Fruit fly (Drosophila melanogaster) whole organism, embryonic: ENCODE measurements around the gene CG14269.

Source experiments
- Adf1 ChIP-seq: fragments of 200-800 bp; sonication (Bioruptor generic); IDR thresholded peaks from 2 replicates; pipeline ENCODE4 v1.3.6; 2022; ENCODE audit warnings: missing biosample characterization, missing genetic modification characterization
- Aef1 ChIP-seq: fragments of 200-800 bp; sonication (Bioruptor generic); IDR thresholded peaks from 3 replicates; pipeline ENCODE4 v1.3.6; 2022; ENCODE audit warnings: missing biosample characterization, missing genetic modification characterization
- Atf-2 ChIP-seq: fragments of 200-800 bp; sonication (Bioruptor generic); optimal IDR thresholded peaks from 2 replicates; lab custom pipeline; 2016; ENCODE audit warnings: missing biosample characterization, missing genetic modification characterization
- B-H2 ChIP-seq: fragments of 200-800 bp; sonication (Bioruptor generic); optimal IDR thresholded peaks from 2 replicates; lab custom pipeline; 2018; ENCODE audit warnings: missing biosample characterization, mild to moderate bottlenecking, missing genetic modification characterization
- CG10654 ChIP-seq: fragments of 200-800 bp; sonication (Bioruptor generic); optimal IDR thresholded peaks from 2 replicates; lab custom pipeline; 2016; ENCODE audit warnings: missing biosample characterization, missing genetic modification characterization
- CG11247 ChIP-seq: fragments of 200-800 bp; sonication (Bioruptor generic); IDR thresholded peaks from 2 replicates; pipeline ENCODE4 v1.3.6; 2022; ENCODE audit warnings: missing biosample characterization, missing genetic modification characterization
- CG11398 ChIP-seq: fragments of 200-800 bp; sonication (Bioruptor generic); optimal IDR thresholded peaks from 2 replicates; lab custom pipeline; 2016; ENCODE audit warnings: missing biosample characterization, missing genetic modification characterization
- CG12071 ChIP-seq: fragments of 200-800 bp; sonication (Bioruptor generic); optimal IDR thresholded peaks from 3 replicates; lab custom pipeline; 2018; ENCODE audit warnings: missing biosample characterization, mild to moderate bottlenecking, missing genetic modification characterization
- CG13287 ChIP-seq: fragments of 200-800 bp; sonication (Bioruptor generic); IDR thresholded peaks from 2 replicates; pipeline ENCODE4 v1.3.6; 2022; ENCODE audit warnings: missing biosample characterization, missing genetic modification characterization; ENCODE audit not compliant: partially characterized antibody
- CG18011 ChIP-seq: fragments of 200-800 bp; sonication (Bioruptor generic); optimal IDR thresholded peaks from 2 replicates; lab custom pipeline; 2017; ENCODE audit warnings: missing biosample characterization, missing genetic modification characterization, mild to moderate bottlenecking, moderate library complexity, missing genotype
- CG1832 ChIP-seq: fragments of 200-800 bp; sonication (Bioruptor generic); optimal IDR thresholded peaks from 2 replicates; lab custom pipeline; 2017; ENCODE audit warnings: missing biosample characterization, mild to moderate bottlenecking, missing genetic modification characterization, inconsistent platforms
- CG18764 ChIP-seq: fragments of 200-800 bp; sonication (Bioruptor generic); optimal IDR thresholded peaks from 3 replicates; lab custom pipeline; 2016; ENCODE audit warnings: missing biosample characterization, missing genetic modification characterization
- CG2129 ChIP-seq: fragments of 200-800 bp; sonication (Bioruptor generic); IDR thresholded peaks from 2 replicates; pipeline ENCODE4 v1.3.6; 2022; ENCODE audit warnings: missing biosample characterization, missing genetic modification characterization; ENCODE audit not compliant: partially characterized antibody
- CG3163 ChIP-seq: fragments of 200-800 bp; sonication (Bioruptor generic); optimal IDR thresholded peaks from 3 replicates; lab custom pipeline; 2016; ENCODE audit warnings: missing biosample characterization, missing genetic modification characterization
- CG5953 ChIP-seq: fragments of 200-800 bp; sonication (Bioruptor generic); IDR thresholded peaks from 2 replicates; pipeline ENCODE4 v1.3.6; 2022; ENCODE audit warnings: missing biosample characterization, missing genetic modification characterization
- CG7963 ChIP-seq: fragments of 200-800 bp; sonication (Bioruptor generic); IDR thresholded peaks from 3 replicates; pipeline ENCODE4 v1.3.6; 2022; ENCODE audit warnings: missing biosample characterization, missing genetic modification characterization; ENCODE audit not compliant: partially characterized antibody
- CG8290 ChIP-seq, 3 experiments: fragments of 200-800 bp; sonication (Bioruptor generic); optimal IDR thresholded peaks; 2 replicates each; lab custom pipeline; 2016 to 2019; ENCODE audit warnings: missing biosample characterization in 3 of 3, missing genetic modification characterization in 3 of 3, mild to moderate bottlenecking in 2 of 3, moderate library complexity in 1 of 3
- D19A ChIP-seq: fragments of 200-800 bp; optimal IDR thresholded peaks from 3 replicates; lab custom pipeline; 2019; ENCODE audit warnings: missing biosample characterization, mild to moderate bottlenecking, missing genetic modification characterization, moderate library complexity
- Fer3 ChIP-seq: fragments of 200-800 bp; sonication (Bioruptor generic); optimal IDR thresholded peaks from 2 replicates; lab custom pipeline; 2018; ENCODE audit warnings: missing biosample characterization, mild to moderate bottlenecking, missing genetic modification characterization, moderate library complexity
- H15 ChIP-seq: fragments of 200-800 bp; sonication (Bioruptor generic); IDR thresholded peaks from 3 replicates; pipeline ENCODE4 v1.3.6; 2022; ENCODE audit warnings: missing biosample characterization, missing genetic modification characterization
- Hey ChIP-seq: fragments of 200-800 bp; sonication (Bioruptor generic); optimal IDR thresholded peaks from 3 replicates; lab custom pipeline; 2018; ENCODE audit warnings: missing biosample characterization, mild to moderate bottlenecking, missing genetic modification characterization
- Hmx ChIP-seq: fragments of 200-800 bp; sonication (Bioruptor generic); optimal IDR thresholded peaks from 2 replicates; lab custom pipeline; 2016; ENCODE audit warnings: missing biosample characterization, missing genetic modification characterization
- Lpt ChIP-seq: fragments of >200 bp; optimal IDR thresholded peaks from 2 replicates; lab custom pipeline; 2018; ENCODE audit warnings: missing biosample characterization, missing genetic modification characterization
- Max ChIP-seq: fragments of 200-800 bp; sonication (Bioruptor generic); optimal IDR thresholded peaks from 2 replicates; lab custom pipeline; 2016; ENCODE audit warnings: missing biosample characterization, mild to moderate bottlenecking, missing genetic modification characterization
- NK7.1 ChIP-seq: fragments of 200-800 bp; sonication (Bioruptor generic); optimal IDR thresholded peaks from 3 replicates; lab custom pipeline; 2016; ENCODE audit warnings: missing biosample characterization, missing genetic modification characterization
- Neu2 ChIP-seq: fragments of 200-800 bp; sonication (Bioruptor generic); optimal IDR thresholded peaks from 3 replicates; lab custom pipeline; 2016; ENCODE audit warnings: missing biosample characterization, missing genetic modification characterization, borderline replicate concordance
- Sox100B ChIP-seq: fragments of 200-800 bp; sonication (Bioruptor generic); optimal IDR thresholded peaks from 3 replicates; lab custom pipeline; 2018; ENCODE audit warnings: missing biosample characterization, mild to moderate bottlenecking, missing genetic modification characterization
- Sry-β ChIP-seq: fragments of 200-800 bp; sonication (Bioruptor generic); optimal IDR thresholded peaks from 2 replicates; lab custom pipeline; 2018; ENCODE audit warnings: missing biosample characterization, mild to moderate bottlenecking, missing genetic modification characterization, moderate library complexity
- Usf ChIP-seq: fragments of 200-800 bp; sonication (Bioruptor generic); optimal IDR thresholded peaks from 2 replicates; lab custom pipeline; 2017; ENCODE audit warnings: missing genotype, missing biosample characterization, missing genetic modification characterization
- ac ChIP-seq: fragments of 200-800 bp; sonication (Bioruptor generic); optimal IDR thresholded peaks from 3 replicates; lab custom pipeline; 2017; ENCODE audit warnings: missing biosample characterization, mild to moderate bottlenecking, missing genetic modification characterization
- amos ChIP-seq: fragments of 200-800 bp; sonication (Bioruptor generic); IDR thresholded peaks from 2 replicates; pipeline ENCODE4 v1.3.6; 2022; ENCODE audit warnings: missing biosample characterization, missing genetic modification characterization; ENCODE audit not compliant: partially characterized antibody
- ase ChIP-seq: fragments of 200-800 bp; sonication (Bioruptor generic); IDR thresholded peaks from 3 replicates; pipeline ENCODE4 v1.3.6; 2022; ENCODE audit warnings: missing biosample characterization, missing genetic modification characterization
- bsh ChIP-seq, 2 experiments: fragments of 200-800 bp; sonication (Bioruptor generic); optimal IDR thresholded peaks; 2 replicates each; lab custom pipeline; 2017 to 2018; ENCODE audit warnings: mild to moderate bottlenecking in 2 of 2, missing biosample characterization in 2 of 2, missing genetic modification characterization in 2 of 2, moderate library complexity in 1 of 2
- chinmo ChIP-seq: fragments of 200-800 bp; sonication (Bioruptor generic); IDR thresholded peaks from 4 replicates; pipeline ENCODE4 v1.3.6; 2022; ENCODE audit warnings: missing biosample characterization, missing genetic modification characterization; ENCODE audit not compliant: partially characterized antibody
- ci ChIP-seq: fragments of 200-800 bp; sonication (Bioruptor generic); IDR thresholded peaks from 3 replicates; pipeline ENCODE4 v1.3.6; 2022; ENCODE audit warnings: missing biosample characterization, missing genetic modification characterization
- dmrt99B ChIP-seq: fragments of 200-800 bp; sonication (Bioruptor generic); optimal IDR thresholded peaks from 2 replicates; lab custom pipeline; 2018; ENCODE audit warnings: missing biosample characterization, mild to moderate bottlenecking, missing genetic modification characterization, moderate library complexity
- emc ChIP-seq: fragments of 200-800 bp; sonication (Bioruptor generic); optimal IDR thresholded peaks from 2 replicates; lab custom pipeline; 2016; ENCODE audit warnings: missing biosample characterization, missing genetic modification characterization
- gcm ChIP-seq: fragments of 200-800 bp; sonication (Bioruptor generic); optimal IDR thresholded peaks from 2 replicates; lab custom pipeline; 2019; ENCODE audit warnings: missing biosample characterization, mild to moderate bottlenecking, missing genetic modification characterization, moderate library complexity
- gfzf ChIP-seq: fragments of 200-800 bp; sonication (Bioruptor generic); optimal IDR thresholded peaks from 2 replicates; lab custom pipeline; 2016; ENCODE audit warnings: missing biosample characterization, mild to moderate bottlenecking, missing genetic modification characterization, moderate library complexity
- h ChIP-seq: fragments of >200 bp; optimal IDR thresholded peaks from 2 replicates; lab custom pipeline; 2017
- jigr1 ChIP-seq: fragments of 200-800 bp; sonication (Bioruptor generic); IDR thresholded peaks from 3 replicates; pipeline ENCODE4 v1.3.6; 2022; ENCODE audit warnings: missing biosample characterization, missing genetic modification characterization
- kni ChIP-seq: fragments of 200-800 bp; sonication (Bioruptor generic); optimal IDR thresholded peaks from 3 replicates; lab custom pipeline; 2017; ENCODE audit warnings: mild to moderate bottlenecking, missing biosample characterization, missing genetic modification reagents, missing genetic modification characterization
- odd ChIP-seq: fragments of 200-800 bp; sonication (Bioruptor generic); optimal IDR thresholded peaks from 2 replicates; lab custom pipeline; 2017; ENCODE audit warnings: missing biosample characterization, mild to moderate bottlenecking, missing genetic modification characterization
- otp ChIP-seq: fragments of 200-800 bp; sonication (Bioruptor generic); IDR thresholded peaks from 3 replicates; pipeline ENCODE4, ENCODE4 v1.3.6; 2022; ENCODE audit warnings: missing biosample characterization, missing genetic modification characterization
- scrt ChIP-seq: fragments of 200-800 bp; sonication (Bioruptor generic); optimal IDR thresholded peaks from 2 replicates; lab custom pipeline; 2018; ENCODE audit warnings: missing biosample characterization, mild to moderate bottlenecking, missing genetic modification characterization, moderate library complexity
- sisA ChIP-seq: fragments of 200-800 bp; sonication (Bioruptor generic); IDR thresholded peaks from 2 replicates; pipeline ENCODE4 v1.3.6; 2022; ENCODE audit warnings: missing biosample characterization, missing genetic modification characterization
- slp2 ChIP-seq: fragments of 200-800 bp; sonication (Bioruptor generic); optimal IDR thresholded peaks from 2 replicates; lab custom pipeline; 2016; ENCODE audit warnings: missing biosample characterization, missing genetic modification characterization
- stc ChIP-seq: fragments of 200-800 bp; sonication (Bioruptor generic); IDR thresholded peaks from 2 replicates; pipeline ENCODE4 v1.3.6; 2022; ENCODE audit warnings: missing biosample characterization, missing genetic modification characterization

CG14269 gene

dm6 chrX:3474476-3475439 lies 39.2 kb upstream of the CG14269 start, which contains the start of gene CG12206 (continued):
- TF ChIP-seq CG13287 (no peak), Sox100B (GFP tag; lab: Kevin White, UChicago) (peak; percentile 74), CG2129 (GFP tag; lab: Robert Waterston, UW) (no peak), Atf-2 (no peak), Fer3 (tag; lab: Kevin White, UChicago) (peak; percentile 55), Max (no peak), Sry-β (GFP tag; lab: Kevin White, UChicago) (no peak), NK7.1 (GFP tag; lab: Kevin White, UChicago) (no peak), emc (GFP tag; lab: Kevin White, UChicago) (no peak), ase (GFP tag; lab: Robert Waterston, UW) (no peak), odd (GFP tag; lab: Kevin White, UChicago) (no peak), Hmx (GFP tag; lab: Kevin White, UChicago) (no peak), CG3163 (GFP tag; lab: Kevin White, UChicago) (no peak), B-H2 (GFP tag; lab: Kevin White, UChicago) (no peak), CG18011 (GFP tag; lab: Kevin White, UChicago) (no peak), gfzf (no peak), scrt (peak; percentile 61), chinmo (GFP tag; lab: Robert Waterston, UW) (peak; percentile 71; the same call in 2 of the 4 replicates), stc (GFP tag; lab: Robert Waterston, UW) (no peak), CG8290 (GFP tag; optimal IDR thresholded peaks at IDR 0.05; lab: Kevin White, UChicago) (no peak), CG8290 (tag; optimal IDR thresholded peaks at IDR 0.05; lab: Kevin White, UChicago) (no peak), CG7963 (GFP tag; lab: Robert Waterston, UW) (no peak), sisA (GFP tag; lab: Robert Waterston, UW) (peak; percentile 53), Adf1 (peak; percentile 92), CG1832 (GFP tag; lab: Kevin White, UChicago) (no peak), slp2 (GFP tag; lab: Kevin White, UChicago) (no peak), amos (GFP tag; lab: Robert Waterston, UW) (no peak), dmrt99B (tag; lab: Kevin White, UChicago) (peak; percentile 72), bsh (GFP tag; optimal IDR thresholded peaks at IDR 0.05; lab: Kevin White, UChicago) (peak; percentile 61 to 86), CG11398 (GFP tag; lab: Kevin White, UChicago) (no peak), Aef1 (GFP tag; lab: Robert Waterston, UW) (peak; percentile 42; the same call in 1 of the 3 replicates), H15 (GFP tag; lab: Robert Waterston, UW) (no peak), Usf (peak; percentile 39), gcm (GFP tag; lab: Kevin White, UChicago) (peak; percentile 15), Lpt (GFP tag; lab: Kevin White, UChicago) (no peak), ci (GFP tag; lab: Robert Waterston, UW) (no peak), Hey (no peak), CG10654 (no peak), kni (GFP tag; lab: Kevin White, UChicago) (peak; percentile 46), D19A (tag; lab: Kevin White, UChicago) (peak; percentile 89), otp (GFP tag; lab: Robert Waterston, UW) (no peak), CG18764 (no peak), h (no peak), CG5953 (GFP tag; lab: Robert Waterston, UW) (no peak), Neu2 (GFP tag; lab: Kevin White, UChicago) (no peak), jigr1 (GFP tag; lab: Robert Waterston, UW) (no peak), CG11247 (GFP tag; lab: Robert Waterston, UW) (peak; percentile 24; the same call in 1 of the 2 replicates), ac (no peak), CG12071 (GFP tag; lab: Kevin White, UChicago) (no peak)
